Fruit fly (Drosophila melanogaster) whole organism, embryonic: ENCODE measurements around the gene SK.

ENCODE experiments used
- Atf-2 ChIP-seq: fragments of 200-800 bp; sonication (Bioruptor generic); optimal IDR thresholded peaks from 2 replicates; lab custom pipeline; 2016; ENCODE audit warnings: missing biosample characterization, missing genetic modification characterization
- CG10209 ChIP-seq: fragments of 200-800 bp; sonication (Bioruptor generic); optimal IDR thresholded peaks from 3 replicates; lab custom pipeline; 2017; ENCODE audit warnings: missing biosample characterization, mild to moderate bottlenecking, missing genetic modification characterization, missing genetic modification reagents
- CG10274 ChIP-seq: fragments of 200-800 bp; sonication (Bioruptor generic); optimal IDR thresholded peaks from 3 replicates; lab custom pipeline; 2017; ENCODE audit warnings: missing biosample characterization, mild to moderate bottlenecking, missing genetic modification characterization
- CG10959 ChIP-seq: fragments of 200-800 bp; sonication (Bioruptor generic); IDR thresholded peaks from 2 replicates; pipeline ENCODE4 v1.3.6; 2022; ENCODE audit warnings: missing biosample characterization, missing genetic modification characterization
- CG11504 ChIP-seq: fragments of 200-800 bp; sonication (Bioruptor generic); optimal IDR thresholded peaks from 3 replicates; lab custom pipeline; 2019; ENCODE audit warnings: missing biosample characterization, mild to moderate bottlenecking, missing genetic modification characterization, moderate library complexity
- CG12155 ChIP-seq: fragments of 200-800 bp; sonication (Bioruptor generic); optimal IDR thresholded peaks from 3 replicates; lab custom pipeline; 2016; ENCODE audit warnings: missing biosample characterization, missing genetic modification characterization
- CG12769 ChIP-seq: fragments of 200-800 bp; sonication (Bioruptor generic); optimal IDR thresholded peaks from 2 replicates; lab custom pipeline; 2019; ENCODE audit warnings: missing biosample characterization, mild to moderate bottlenecking, missing genetic modification characterization, moderate library complexity
- CG14441 ChIP-seq: fragments of 200-800 bp; sonication (Bioruptor generic); IDR thresholded peaks from 2 replicates; pipeline ENCODE4 v1.3.6; 2022; ENCODE audit warnings: missing biosample characterization, missing genetic modification characterization
- CG17912 ChIP-seq: fragments of 200-800 bp; sonication (Bioruptor generic); optimal IDR thresholded peaks from 2 replicates; lab custom pipeline; 2018; ENCODE audit warnings: missing biosample characterization, mild to moderate bottlenecking, missing genetic modification characterization
- CG2712 ChIP-seq: fragments of 200-800 bp; optimal IDR thresholded peaks from 3 replicates; lab custom pipeline; 2019; ENCODE audit warnings: missing biosample characterization, mild to moderate bottlenecking, missing genetic modification characterization, moderate library complexity
- CG30431 ChIP-seq: fragments of 200-800 bp; sonication (Bioruptor generic); optimal IDR thresholded peaks from 2 replicates; lab custom pipeline; 2017; ENCODE audit warnings: missing biosample characterization, missing genetic modification characterization
- CG31441 ChIP-seq: fragments of 200-800 bp; sonication (Bioruptor generic); IDR thresholded peaks from 2 replicates; pipeline ENCODE4 v1.3.6; 2022; ENCODE audit warnings: missing biosample characterization, missing genetic modification characterization
- CG3163 ChIP-seq: fragments of 200-800 bp; sonication (Bioruptor generic); optimal IDR thresholded peaks from 3 replicates; lab custom pipeline; 2016; ENCODE audit warnings: missing biosample characterization, missing genetic modification characterization
- CG33213 ChIP-seq: fragments of 200-800 bp; sonication (Bioruptor generic); optimal IDR thresholded peaks from 3 replicates; lab custom pipeline; 2016; ENCODE audit warnings: missing biosample characterization, missing genetic modification characterization
- CG5245 ChIP-seq: fragments of 200-800 bp; sonication (Bioruptor generic); optimal IDR thresholded peaks from 3 replicates; lab custom pipeline; 2016; ENCODE audit warnings: missing biosample characterization, missing genetic modification characterization
- CG6175 ChIP-seq: fragments of 200-800 bp; sonication (Bioruptor generic); IDR thresholded peaks from 3 replicates; pipeline ENCODE4 v1.3.6; 2022; ENCODE audit warnings: missing biosample characterization, missing genetic modification characterization
- CG6654 ChIP-seq: fragments of 200-800 bp; sonication (Bioruptor generic); optimal IDR thresholded peaks from 2 replicates; lab custom pipeline; 2017; ENCODE audit warnings: missing biosample characterization, mild to moderate bottlenecking, missing genetic modification characterization
- CG8290 ChIP-seq, 3 experiments: fragments of 200-800 bp; sonication (Bioruptor generic); optimal IDR thresholded peaks; 2 replicates each; lab custom pipeline; 2016 to 2019; ENCODE audit warnings: missing biosample characterization in 3 of 3, missing genetic modification characterization in 3 of 3, mild to moderate bottlenecking in 2 of 3, moderate library complexity in 1 of 3
- CG9932 ChIP-seq: fragments of 200-800 bp; sonication (Bioruptor generic); IDR thresholded peaks from 2 replicates; pipeline ENCODE4 v1.3.6; 2022; ENCODE audit warnings: missing biosample characterization, missing genetic modification characterization
- D19B ChIP-seq: fragments of 200-800 bp; sonication (Bioruptor generic); optimal IDR thresholded peaks from 2 replicates; lab custom pipeline; 2017; ENCODE audit warnings: missing biosample characterization, mild to moderate bottlenecking, missing genetic modification characterization
- Ets65A ChIP-seq: fragments of 200-800 bp; sonication (Bioruptor generic); peaks from one replicate; lab custom pipeline; 2016; ENCODE audit warnings: missing biosample characterization, missing genetic modification characterization
- HmgD ChIP-seq: fragments of 200-800 bp; sonication (Bioruptor generic); optimal IDR thresholded peaks from 3 replicates; lab custom pipeline; 2016; ENCODE audit warnings: missing biosample characterization, missing genetic modification characterization
- Med ChIP-seq: fragments of 200-800 bp; sonication (Bioruptor generic); peaks from one replicate; lab custom pipeline; 2016; ENCODE audit warnings: missing biosample characterization, missing genetic modification characterization, mild to moderate bottlenecking, inconsistent platforms, moderate library complexity
- Meics ChIP-seq: fragments of 200-800 bp; sonication (Bioruptor generic); optimal IDR thresholded peaks from 2 replicates; lab custom pipeline; 2017; ENCODE audit warnings: missing biosample characterization, mild to moderate bottlenecking, missing genetic modification characterization
- Oli ChIP-seq: fragments of 200-800 bp; sonication (Bioruptor generic); optimal IDR thresholded peaks from 2 replicates; lab custom pipeline; 2018; ENCODE audit warnings: missing biosample characterization, mild to moderate bottlenecking, missing genetic modification characterization, moderate library complexity
- PHDP ChIP-seq: fragments of 200-800 bp; sonication (Bioruptor generic); optimal IDR thresholded peaks from 3 replicates; lab custom pipeline; 2018; ENCODE audit warnings: missing biosample characterization, mild to moderate bottlenecking, missing genetic modification characterization, moderate library complexity
- Poxn ChIP-seq: fragments of 200-800 bp; sonication (Bioruptor generic); IDR thresholded peaks from 2 replicates; pipeline ENCODE4 v1.3.6; 2022; ENCODE audit warnings: missing biosample characterization, missing genetic modification characterization
- Spps ChIP-seq: fragments of 200-800 bp; sonication (Bioruptor generic); optimal IDR thresholded peaks from 2 replicates; lab custom pipeline; 2018; ENCODE audit warnings: missing biosample characterization, mild to moderate bottlenecking, missing genetic modification characterization
- Usf ChIP-seq: fragments of 200-800 bp; sonication (Bioruptor generic); optimal IDR thresholded peaks from 2 replicates; lab custom pipeline; 2017; ENCODE audit warnings: missing genotype, missing biosample characterization, missing genetic modification characterization
- chif ChIP-seq, 2 experiments: fragments of 200-800 bp; sonication (Bioruptor generic); optimal IDR thresholded peaks; 3 replicates each; lab custom pipeline; 2016; ENCODE audit warnings: missing biosample characterization in 2 of 2, missing genetic modification characterization in 2 of 2
- dmrt99B ChIP-seq: fragments of 200-800 bp; sonication (Bioruptor generic); optimal IDR thresholded peaks from 2 replicates; lab custom pipeline; 2018; ENCODE audit warnings: missing biosample characterization, mild to moderate bottlenecking, missing genetic modification characterization, moderate library complexity
- dysf ChIP-seq: fragments of 200-800 bp; sonication (Bioruptor generic); IDR thresholded peaks from 3 replicates; pipeline ENCODE4 v1.3.6; 2022; ENCODE audit warnings: missing biosample characterization, missing genetic modification characterization
- fd102C ChIP-seq: fragments of 200-800 bp; sonication (Bioruptor generic); optimal IDR thresholded peaks from 2 replicates; lab custom pipeline; 2018; ENCODE audit warnings: missing biosample characterization, mild to moderate bottlenecking, missing genetic modification characterization, moderate library complexity
- gem ChIP-seq: fragments of 200-800 bp; sonication (Bioruptor generic); optimal IDR thresholded peaks from 2 replicates; lab custom pipeline; 2019; ENCODE audit warnings: missing biosample characterization, mild to moderate bottlenecking, missing genetic modification characterization, moderate library complexity
- lab ChIP-seq: fragments of 200-800 bp; sonication (Bioruptor generic); optimal IDR thresholded peaks from 3 replicates; lab custom pipeline; 2017; ENCODE audit warnings: missing biosample characterization, missing genetic modification characterization, mild to moderate bottlenecking, moderate library complexity, missing genetic modification reagents
- lov ChIP-seq, 2 experiments: fragments of 200-800 bp in 1 of 2; fragments of >200 bp in 1 of 2; sonication (Bioruptor generic) in 1 of 2; IDR thresholded peaks in 1 of 2; optimal IDR thresholded peaks in 1 of 2; 2 replicates in 1 of 2; 3 replicates in 1 of 2; pipeline versions ENCODE4 v1.3.6 to Lab custom; 2017 to 2022; ENCODE audit warnings: missing biosample characterization in 1 of 2, missing genetic modification characterization in 1 of 2
- mam ChIP-seq: fragments of 200-800 bp; sonication (Bioruptor generic); optimal IDR thresholded peaks from 3 replicates; lab custom pipeline; 2016; ENCODE audit warnings: missing biosample characterization, missing genetic modification characterization
- nau ChIP-seq: fragments of 200-800 bp; sonication (Bioruptor generic); optimal IDR thresholded peaks from 3 replicates; lab custom pipeline; 2017; ENCODE audit warnings: missing biosample characterization, mild to moderate bottlenecking, missing genetic modification characterization, missing genetic modification reagents
- nmo ChIP-seq: fragments of 200-800 bp; sonication (Bioruptor generic); optimal IDR thresholded peaks from 2 replicates; lab custom pipeline; 2018; ENCODE audit warnings: missing biosample characterization, mild to moderate bottlenecking, missing genetic modification characterization, moderate library complexity
- pan ChIP-seq, 4 experiments: fragments of >200 bp in 3 of 4; fragments of 200-800 bp in 1 of 4; sonication (Bioruptor generic) in 1 of 4; optimal IDR thresholded peaks in 3 of 4; IDR thresholded peaks in 1 of 4; 2 replicates each; pipeline versions ENCODE4 v1.3.6 to Lab custom; 2017 to 2022; ENCODE audit warnings: missing biosample characterization in 2 of 4, missing genetic modification characterization in 2 of 4, mixed read lengths in 1 of 4
- pfk ChIP-seq: fragments of 200-800 bp; sonication (Bioruptor generic); optimal IDR thresholded peaks from 2 replicates; lab custom pipeline; 2018; ENCODE audit warnings: missing biosample characterization, mild to moderate bottlenecking, missing genetic modification characterization, moderate library complexity
- prd ChIP-seq, 3 experiments: fragments of >200 bp in 2 of 3; fragments of 200-800 bp in 1 of 3; sonication (Bioruptor generic) in 1 of 3; optimal IDR thresholded peaks in 2 of 3; IDR thresholded peaks in 1 of 3; 2 replicates in 2 of 3; 3 replicates in 1 of 3; pipeline versions ENCODE4 v1.3.6 to Lab custom; 2017 to 2022; ENCODE audit warnings: missing biosample characterization in 1 of 3, missing genetic modification characterization in 1 of 3
- sd ChIP-seq: fragments of 200-800 bp; sonication (Bioruptor generic); optimal IDR thresholded peaks from 3 replicates; lab custom pipeline; 2018; ENCODE audit warnings: missing biosample characterization, mild to moderate bottlenecking, missing genetic modification characterization, moderate library complexity
- slbo ChIP-seq: fragments of 200-800 bp; sonication (Bioruptor generic); IDR thresholded peaks from 2 replicates; pipeline ENCODE4 v1.3.6; 2022; ENCODE audit warnings: missing biosample characterization, missing genetic modification characterization
- stc ChIP-seq: fragments of 200-800 bp; sonication (Bioruptor generic); IDR thresholded peaks from 2 replicates; pipeline ENCODE4 v1.3.6; 2022; ENCODE audit warnings: missing biosample characterization, missing genetic modification characterization
- trem ChIP-seq: fragments of 200-800 bp; optimal IDR thresholded peaks from 3 replicates; lab custom pipeline; 2019; ENCODE audit warnings: missing biosample characterization, mild to moderate bottlenecking, missing genetic modification characterization, moderate library complexity
- ttk ChIP-seq: fragments of 200-800 bp; sonication (Bioruptor generic); IDR thresholded peaks from 2 replicates; pipeline ENCODE4 v2.1.2; 2022; ENCODE audit warnings: missing biosample characterization, missing genetic modification characterization
- twi ChIP-seq: fragments of 200-800 bp; optimal IDR thresholded peaks from 2 replicates; lab custom pipeline; 2019; ENCODE audit warnings: missing biosample characterization, mild to moderate bottlenecking, missing genetic modification characterization, moderate library complexity
- wor ChIP-seq: fragments of 200-800 bp; sonication (Bioruptor generic); IDR thresholded peaks from 2 replicates; pipeline ENCODE4 v1.3.6; 2022; ENCODE audit warnings: missing biosample characterization, missing genetic modification characterization

The SK gene

dm6 chrX:5357035-5357434 is 17.0 kb downstream of the SK start (continued):
- TF ChIP-seq CG12155 (GFP tag; lab: Kevin White, UChicago) (no peak), nau (GFP tag; lab: Kevin White, UChicago) (peak; percentile 67), fd102C (no peak), trem (tag; lab: Kevin White, UChicago) (no peak), CG12769 (tag; lab: Kevin White, UChicago) (peak; percentile 37), CG11504 (tag; lab: Kevin White, UChicago) (peak; percentile 22), prd (optimal IDR thresholded peaks at IDR 0.05; lab: Kevin White, UChicago) (no peak), prd (GFP tag; IDR thresholded peaks at IDR 0.05; lab: Robert Waterston, UW) (peak; percentile 36; the same call in 1 of the 3 replicates), pfk (GFP tag; lab: Kevin White, UChicago) (no peak), CG33213 (no peak), ttk (GFP tag; lab: Robert Waterston, UW) (no peak), CG31441 (GFP tag; lab: Robert Waterston, UW) (no peak), PHDP (no peak), pan (optimal IDR thresholded peaks at IDR 0.05; lab: Kevin White, UChicago) (no peak), pan (GFP tag; optimal IDR thresholded peaks at IDR 0.05 in 1 of 2, IDR thresholded peaks at IDR 0.05 in 1 of 2) (peak in 1 of 2 experiments; percentile 10), chif (GFP tag; optimal IDR thresholded peaks at IDR 0.05; lab: Kevin White, UChicago) (no peak), Oli (tag; lab: Kevin White, UChicago) (peak; percentile 24), Med (GFP tag; lab: Kevin White, UChicago) (peak; percentile 79), stc (no peak), CG2712 (peak; percentile 9), dysf (GFP tag; lab: Robert Waterston, UW) (peak; percentile 58; the same call in 2 of the 3 replicates), twi (tag; lab: Kevin White, UChicago) (no peak), CG10209 (GFP tag; lab: Kevin White, UChicago) (no peak), CG6175 (GFP tag; lab: Robert Waterston, UW) (no peak), CG10274 (GFP tag; lab: Kevin White, UChicago) (no peak), Ets65A (peak; percentile 2), CG14441 (GFP tag; lab: Robert Waterston, UW) (peak; percentile 39; the same call in 1 of the 2 replicates), CG6654 (no peak), dmrt99B (peak; percentile 43), Poxn (no peak), HmgD (GFP tag; lab: Kevin White, UChicago) (no peak), lab (GFP tag; lab: Kevin White, UChicago) (peak; percentile 22), CG9932 (GFP tag; lab: Robert Waterston, UW) (peak; percentile 30; the same call in 1 of the 2 replicates), CG10959 (GFP tag; lab: Robert Waterston, UW) (no peak), CG17912 (GFP tag; lab: Kevin White, UChicago) (no peak), sd (no peak), lov (optimal IDR thresholded peaks at IDR 0.05; lab: Kevin White, UChicago) (no peak), lov (GFP tag; IDR thresholded peaks at IDR 0.05; lab: Robert Waterston, UW) (no peak), Meics (GFP tag; lab: Kevin White, UChicago) (no peak), CG3163 (GFP tag; lab: Kevin White, UChicago) (no peak), Usf (GFP tag; lab: Kevin White, UChicago) (no peak), Atf-2 (GFP tag; lab: Kevin White, UChicago) (no peak), gem (tag; lab: Kevin White, UChicago) (peak; percentile 33), CG5245 (no peak), slbo (GFP tag; lab: Robert Waterston, UW) (peak; percentile 52; the same call in 1 of the 2 replicates), wor (GFP tag; lab: Robert Waterston, UW) (no peak), D19B (GFP tag; lab: Kevin White, UChicago) (peak; percentile 28), nmo (GFP tag; lab: Kevin White, UChicago) (peak; percentile 15), Spps (tag; lab: Kevin White, UChicago) (no peak), CG30431 (no peak), CG8290 (GFP tag; optimal IDR thresholded peaks at IDR 0.05; lab: Kevin White, UChicago) (no peak), CG8290 (tag; optimal IDR thresholded peaks at IDR 0.05; lab: Kevin White, UChicago) (peak in 1 of 2 experiments; percentile 14), mam (GFP tag; lab: Kevin White, UChicago) (peak; percentile 0)
